Worm (Caenorhabditis elegans) whole organism, L4 larva: ENCODE results near the gene F43D2.6.

ENCODE experiments used
- D1046.2 ChIP-seq: fragments of 200-800 bp; sonication (Bioruptor generic); IDR thresholded peaks from 2 replicates; pipeline ENCODE4 v1.3.6; 2022; ENCODE audit warnings: missing genetic modification characterization, missing compliant biosample characterization
- F10B5.3 ChIP-seq: sonication (generic microtip); optimal IDR thresholded peaks from 2 replicates; lab custom pipeline; 2016; ENCODE audit warnings: mild to moderate bottlenecking, missing genetic modification characterization, missing compliant biosample characterization
- F26F4.8 ChIP-seq: fragments of 200-800 bp; sonication (Bioruptor generic); conservative IDR thresholded peaks from 2 replicates; pipeline ENCODE4 v1.3.6; 2022; ENCODE audit warnings: missing genetic modification characterization, missing compliant biosample characterization
- F37D6.2 ChIP-seq: sonication (generic microtip); optimal IDR thresholded peaks from 2 replicates; lab custom pipeline; 2016; ENCODE audit warnings: mild to moderate bottlenecking, missing genetic modification characterization, missing compliant biosample characterization
- F49E8.2 ChIP-seq: sonication (generic microtip); optimal IDR thresholded peaks from 2 replicates; lab custom pipeline; 2016; ENCODE audit warnings: missing compliant biosample characterization, mild to moderate bottlenecking, missing genetic modification characterization, borderline replicate concordance
- R02D3.7 ChIP-seq: fragments of 150-350 bp; sonication (generic microtip); optimal IDR thresholded peaks from 3 replicates; lab custom pipeline; 2014; ENCODE audit warnings: missing biosample characterization, missing genetic modification characterization
- T20F7.1 ChIP-seq: fragments of 200-800 bp; sonication (Bioruptor generic); optimal IDR thresholded peaks from 2 replicates; lab custom pipeline; 2018; ENCODE audit warnings: mild to moderate bottlenecking, missing genetic modification characterization, missing compliant biosample characterization
- Y105C5A.15 ChIP-seq: fragments of 200-800 bp; sonication (Bioruptor generic); IDR thresholded peaks from 2 replicates; pipeline ENCODE4 v1.3.6; 2022; ENCODE audit warnings: missing genetic modification characterization, missing compliant biosample characterization
- Y5F2A.4 ChIP-seq: fragments of 200-800 bp; sonication (Bioruptor generic); optimal IDR thresholded peaks from 2 replicates; lab custom pipeline; 2018; ENCODE audit warnings: mild to moderate bottlenecking, missing genetic modification characterization, missing compliant biosample characterization
- aha-1 ChIP-seq: fragments of 150-350 bp; peaks from one replicate; lab custom pipeline; 2014; ENCODE audit warnings: missing biosample characterization, missing genetic modification characterization
- aly-2 ChIP-seq: sonication (generic microtip); optimal IDR thresholded peaks from 2 replicates; lab custom pipeline; 2018; ENCODE audit warnings: missing biosample characterization, missing genetic modification characterization
- arid-1 ChIP-seq: fragments of 200-800 bp; sonication (Bioruptor generic); conservative IDR thresholded peaks from 2 replicates; pipeline ENCODE4 v1.3.6; 2022; ENCODE audit warnings: missing genetic modification reagents, missing genetic modification characterization, missing compliant biosample characterization
- attf-4 ChIP-seq: sonication (generic microtip); optimal IDR thresholded peaks from 3 replicates; lab custom pipeline; 2017; ENCODE audit warnings: missing biosample characterization, missing genetic modification characterization
- ceh-32 ChIP-seq: sonication (generic microtip); optimal IDR thresholded peaks from 2 replicates; lab custom pipeline; 2016; ENCODE audit warnings: mild to moderate bottlenecking, missing genetic modification characterization, missing compliant biosample characterization; ENCODE audit not compliant: poor library complexity
- ceh-44 ChIP-seq: fragments of 200-800 bp; sonication (Bioruptor generic); IDR thresholded peaks from 2 replicates; pipeline ENCODE4 v1.3.6; 2022; ENCODE audit warnings: missing genetic modification reagents, missing genetic modification characterization, missing compliant biosample characterization
- ceh-62 ChIP-seq: sonication (generic microtip); optimal IDR thresholded peaks from 2 replicates; lab custom pipeline; 2017; ENCODE audit warnings: missing biosample characterization, missing genetic modification characterization
- ces-1 ChIP-seq: fragments of 150-350 bp; sonication (generic microtip); optimal IDR thresholded peaks from 4 replicates; lab custom pipeline; 2014; ENCODE audit warnings: missing biosample characterization, missing genetic modification reagents, missing genetic modification characterization
- ctbp-1 ChIP-seq: fragments of 200-800 bp; sonication (Bioruptor generic); IDR thresholded peaks from 2 replicates; pipeline ENCODE4 v1.3.6; 2022; ENCODE audit warnings: missing genetic modification reagents, missing genetic modification characterization, missing compliant biosample characterization
- daf-16 ChIP-seq, 3 experiments: sonication (generic microtip); optimal IDR thresholded peaks; 2 replicates each; lab custom pipeline; 2016 to 2017; ENCODE audit warnings: missing genetic modification characterization in 3 of 3, missing genetic modification reagents in 3 of 3, mild to moderate bottlenecking in 2 of 3, missing compliant biosample characterization in 2 of 3, missing biosample characterization in 1 of 3, moderate library complexity in 1 of 3
- dmd-8 ChIP-seq: fragments of 200-800 bp; sonication (Bioruptor generic); IDR thresholded peaks from 2 replicates; pipeline ENCODE4 v1.3.6; 2022; ENCODE audit warnings: missing genetic modification characterization, missing compliant biosample characterization
- dmd-9 ChIP-seq: fragments of 200-800 bp; sonication (Bioruptor generic); IDR thresholded peaks from 2 replicates; pipeline ENCODE4 v1.3.6; 2022; ENCODE audit warnings: missing genetic modification reagents, missing genetic modification characterization, missing compliant biosample characterization
- fos-1 ChIP-seq: fragments of 150-350 bp; optimal IDR thresholded peaks from 2 replicates; lab custom pipeline; 2014; ENCODE audit warnings: missing biosample characterization, missing genetic modification characterization
- hlh-11 ChIP-seq: fragments of 200-800 bp; sonication (Bioruptor generic); optimal IDR thresholded peaks from 2 replicates; lab custom pipeline; 2018; ENCODE audit warnings: mild to moderate bottlenecking, missing genetic modification characterization, missing compliant biosample characterization
- hlh-30 ChIP-seq: sonication (generic microtip); optimal IDR thresholded peaks from 2 replicates; lab custom pipeline; 2017; ENCODE audit warnings: antibody characterized with exemption, mild to moderate bottlenecking, missing genetic modification characterization, missing compliant biosample characterization; ENCODE audit not compliant: insufficient read depth
- lin-1 ChIP-seq: fragments of 200-800 bp; sonication (Bioruptor generic); IDR thresholded peaks from 2 replicates; pipeline ENCODE4 v1.3.6; 2022; ENCODE audit warnings: missing genetic modification reagents, missing genetic modification characterization, missing compliant biosample characterization
- lin-15B ChIP-seq: fragments of 150-350 bp; sonication (generic microtip); optimal IDR thresholded peaks from 3 replicates; lab custom pipeline; 2014; ENCODE audit warnings: missing biosample characterization, missing genetic modification characterization
- lin-29 ChIP-seq: fragments of 200-800 bp; sonication (Bioruptor generic); IDR thresholded peaks from 2 replicates; pipeline ENCODE4 v1.3.6; 2022; ENCODE audit warnings: missing genetic modification reagents, missing genetic modification characterization, missing compliant biosample characterization
- lin-38 ChIP-seq: fragments of 200-800 bp; sonication (Bioruptor generic); IDR thresholded peaks from 2 replicates; pipeline ENCODE4 v1.3.6; 2022; ENCODE audit warnings: missing genetic modification reagents, missing genetic modification characterization, missing compliant biosample characterization
- lin-39 ChIP-seq: fragments of 150-350 bp; optimal IDR thresholded peaks from 2 replicates; lab custom pipeline; 2014; ENCODE audit warnings: missing biosample characterization, missing genetic modification reagents, missing genetic modification characterization
- lsy-2 ChIP-seq, 2 experiments: fragments of 150-350 bp in 1 of 2; sonication (generic microtip) in 1 of 2; optimal IDR thresholded peaks; 2 replicates each; lab custom pipeline; 2014 to 2017; ENCODE audit warnings: missing biosample characterization in 2 of 2, missing genetic modification characterization in 2 of 2
- madf-9 ChIP-seq: fragments of 200-800 bp; sonication (Bioruptor generic); conservative IDR thresholded peaks from 2 replicates; pipeline ENCODE4 v1.3.6; 2022; ENCODE audit warnings: missing genetic modification reagents, missing genetic modification characterization, missing compliant biosample characterization
- mdt-29 ChIP-seq: fragments of 200-800 bp; sonication (Bioruptor generic); IDR thresholded peaks from 2 replicates; pipeline ENCODE4 v1.3.6; 2022; ENCODE audit warnings: missing genetic modification reagents, missing genetic modification characterization, missing compliant biosample characterization
- nhr-10 ChIP-seq: fragments of 150-350 bp; optimal IDR thresholded peaks from 2 replicates; lab custom pipeline; 2014; ENCODE audit warnings: missing biosample characterization, missing genetic modification characterization
- nhr-111 ChIP-seq: fragments of 200-800 bp; sonication (Bioruptor generic); optimal IDR thresholded peaks from 2 replicates; lab custom pipeline; 2018; ENCODE audit warnings: mild to moderate bottlenecking, missing genetic modification characterization, missing compliant biosample characterization
- nhr-25 ChIP-seq: sonication (generic microtip); optimal IDR thresholded peaks from 2 replicates; lab custom pipeline; 2017; ENCODE audit warnings: missing genetic modification characterization, mild to moderate bottlenecking, missing compliant biosample characterization, antibody characterized with exemption, moderate library complexity, borderline replicate concordance; ENCODE audit not compliant: insufficient read depth
- nhr-28 ChIP-seq: fragments of 150-350 bp; optimal IDR thresholded peaks from 2 replicates; lab custom pipeline; 2014; ENCODE audit warnings: missing biosample characterization, missing genetic modification characterization
- nhr-41 ChIP-seq: fragments of 200-800 bp; sonication (Bioruptor generic); IDR thresholded peaks from 2 replicates; pipeline ENCODE4 v1.3.6; 2022; ENCODE audit warnings: missing genetic modification reagents, missing genetic modification characterization, missing compliant biosample characterization
- nhr-48 ChIP-seq: sonication (generic microtip); optimal IDR thresholded peaks from 2 replicates; lab custom pipeline; 2016; ENCODE audit warnings: mild to moderate bottlenecking, missing genetic modification characterization, missing compliant biosample characterization
- nhr-6 ChIP-seq: fragments of 150-350 bp; optimal IDR thresholded peaks from 2 replicates; lab custom pipeline; 2014; ENCODE audit warnings: missing biosample characterization, missing genetic modification characterization
- nhr-76 ChIP-seq: fragments of 150-350 bp; optimal IDR thresholded peaks from 2 replicates; lab custom pipeline; 2014; ENCODE audit warnings: missing biosample characterization, missing genetic modification characterization
- nhr-77 ChIP-seq: fragments of 150-350 bp; optimal IDR thresholded peaks from 2 replicates; lab custom pipeline; 2014; ENCODE audit warnings: missing biosample characterization, missing genetic modification characterization
- pha-4 ChIP-seq, 2 experiments: fragments of 150-350 bp in 1 of 2; fragments of 200-800 bp in 1 of 2; sonication (Bioruptor generic) in 1 of 2; IDR thresholded peaks in 1 of 2; optimal IDR thresholded peaks in 1 of 2; 2 replicates each; pipeline versions ENCODE4 v1.3.6 to Lab custom; 2014 to 2022; ENCODE audit warnings: missing genetic modification characterization in 2 of 2, missing genetic modification reagents in 2 of 2, missing biosample characterization in 1 of 2, missing compliant biosample characterization in 1 of 2
- php-3 ChIP-seq: fragments of 200-800 bp; sonication (Bioruptor generic); IDR thresholded peaks from 2 replicates; pipeline ENCODE4 v1.3.6; 2022; ENCODE audit warnings: missing genetic modification reagents, missing genetic modification characterization, missing compliant biosample characterization
- pqm-1 ChIP-seq: sonication (generic microtip); optimal IDR thresholded peaks from 2 replicates; lab custom pipeline; 2017; ENCODE audit warnings: missing biosample characterization, missing genetic modification characterization
- sdz-12 ChIP-seq: fragments of 200-800 bp; sonication (Bioruptor generic); optimal IDR thresholded peaks from 2 replicates; lab custom pipeline; 2018; ENCODE audit warnings: mild to moderate bottlenecking, missing genetic modification characterization, missing compliant biosample characterization
- set-16 ChIP-seq: fragments of 200-800 bp; sonication (Bioruptor generic); IDR thresholded peaks from 2 replicates; pipeline ENCODE4 v1.3.6; 2022; ENCODE audit warnings: missing genetic modification reagents, missing genetic modification characterization, missing compliant biosample characterization
- skn-1 ChIP-seq: fragments of 150-350 bp; optimal IDR thresholded peaks from 2 replicates; lab custom pipeline; 2014; ENCODE audit warnings: missing biosample characterization, missing genetic modification characterization
- tag-97 ChIP-seq: fragments of 200-800 bp; sonication (Bioruptor generic); IDR thresholded peaks from 2 replicates; pipeline ENCODE4 v1.3.6; 2022; ENCODE audit warnings: missing genetic modification characterization, missing compliant biosample characterization
- unc-39 ChIP-seq: sonication (generic microtip); optimal IDR thresholded peaks from 2 replicates; lab custom pipeline; 2017; ENCODE audit warnings: missing biosample characterization, missing genetic modification characterization
- zfp-3 ChIP-seq: fragments of 200-800 bp; sonication (Bioruptor generic); conservative IDR thresholded peaks from 2 replicates; pipeline ENCODE4 v1.3.6; 2022; ENCODE audit warnings: missing genetic modification reagents, missing genetic modification characterization, missing compliant biosample characterization
- ztf-7 ChIP-seq: fragments of 150-350 bp; optimal IDR thresholded peaks from 2 replicates; lab custom pipeline; 2014; ENCODE audit warnings: missing biosample characterization, missing genetic modification characterization

Gene F43D2.6

ce11 chrV:14597681-14598184 is 37.2 kb downstream of the F43D2.6 start, which contains the start of gene R11H6.2 (continued):
- TF ChIP-seq nhr-77 (tag; lab: Kevin White, UChicago) (no peak), lin-38 (GFP tag; lab: Robert Waterston, UW) (peak; percentile 78), ces-1 (GFP tag; lab: Kevin White, UChicago) (no peak), nhr-6 (peak; percentile 75), F10B5.3 (tag; lab: Kevin White, UChicago) (no peak), F49E8.2 (tag; lab: Kevin White, UChicago) (no peak), ceh-32 (tag; lab: Kevin White, UChicago) (no peak), T20F7.1 (GFP tag; lab: Kevin White, UChicago) (no peak), hlh-11 (tag; lab: Kevin White, UChicago) (peak; percentile 52), tag-97 (GFP tag; lab: Robert Waterston, UW) (no peak), ceh-44 (GFP tag; lab: Robert Waterston, UW) (no peak), daf-16 (GFP tag; optimal IDR thresholded peaks at IDR 0.05; lab: Kevin White, UChicago) (no peak), daf-16 (tag; optimal IDR thresholded peaks at IDR 0.05; lab: Kevin White, UChicago) (no peak), lin-1 (GFP tag; lab: Robert Waterston, UW) (no peak), aly-2 (tag; lab: Kevin White, UChicago) (no peak), F26F4.8 (GFP tag; lab: Robert Waterston, UW) (no peak), mdt-29 (no peak), dmd-9 (GFP tag; lab: Robert Waterston, UW) (no peak), nhr-48 (tag; lab: Kevin White, UChicago) (no peak), ceh-62 (no peak), R02D3.7 (tag; lab: Kevin White, UChicago) (no peak), pqm-1 (tag; lab: Kevin White, UChicago) (peak; percentile 3), nhr-28 (tag; lab: Kevin White, UChicago) (peak; percentile 48), dmd-8 (GFP tag; lab: Robert Waterston, UW) (no peak), lin-29 (GFP tag; lab: Robert Waterston, UW) (no peak), sdz-12 (GFP tag; lab: Kevin White, UChicago) (no peak), madf-9 (no peak), nhr-25 (tag; lab: Kevin White, UChicago) (no peak), Y5F2A.4 (GFP tag; lab: Kevin White, UChicago) (no peak), skn-1 (no peak), php-3 (GFP tag; lab: Robert Waterston, UW) (no peak), lsy-2 (tag; optimal IDR thresholded peaks at IDR 0.05; lab: Kevin White, UChicago) (peak in 1 of 2 experiments; percentile 57), arid-1 (GFP tag; lab: Robert Waterston, UW) (no peak), pha-4 (GFP tag; IDR thresholded peaks at IDR 0.05; lab: Robert Waterston, UW) (no peak), pha-4 (tag; optimal IDR thresholded peaks at IDR 0.05; lab: Kevin White, UChicago) (peak; percentile 22), ctbp-1 (0 out of 2 replicates have a peak, but pooled peaks have one; percentile 13), F37D6.2 (tag; lab: Kevin White, UChicago) (no peak), nhr-111 (no peak), hlh-30 (peak; percentile 35), nhr-10 (tag; lab: Kevin White, UChicago) (no peak), set-16 (GFP tag; lab: Robert Waterston, UW) (no peak), fos-1 (tag; lab: Kevin White, UChicago) (no peak), nhr-76 (tag; lab: Kevin White, UChicago) (no peak), lin-15B (no peak), unc-39 (tag; lab: Kevin White, UChicago) (no peak), aha-1 (tag; lab: Kevin White, UChicago) (no peak), Y105C5A.15 (GFP tag; lab: Robert Waterston, UW) (no peak), nhr-41 (no peak), ztf-7 (tag; lab: Kevin White, UChicago) (no peak), D1046.2 (no peak), zfp-3 (GFP tag; lab: Robert Waterston, UW) (no peak), lin-39 (tag; lab: Kevin White, UChicago) (no peak), attf-4 (tag; lab: Kevin White, UChicago) (no peak)
